Worm (Caenorhabditis elegans) whole organism, L4 larva: Measurements from ENCODE around the gene Y69H2.1.

ENCODE experiments used
- ama-1 ChIP-seq: fragments of 150-350 bp; optimal IDR thresholded peaks from 2 replicates; lab custom pipeline; 2014; ENCODE audit warnings: inconsistent platforms, mixed read lengths
- ceh-82 ChIP-seq: sonication (generic microtip); optimal IDR thresholded peaks from 2 replicates; lab custom pipeline; 2017; ENCODE audit warnings: missing biosample characterization, missing genetic modification characterization
- dpl-1 ChIP-seq: fragments of 150-350 bp; optimal IDR thresholded peaks from 2 replicates; lab custom pipeline; 2014; ENCODE audit warnings: missing biosample characterization, missing genetic modification reagents, missing genetic modification characterization
- mdl-1 ChIP-seq, 2 experiments: fragments of 150-350 bp in 1 of 2; sonication (generic microtip) in 1 of 2; optimal IDR thresholded peaks; 2 replicates each; lab custom pipeline; 2014 to 2017; ENCODE audit warnings: missing biosample characterization in 2 of 2, missing genetic modification characterization in 2 of 2
- nhr-11 ChIP-seq: fragments of 150-350 bp; optimal IDR thresholded peaks from 2 replicates; lab custom pipeline; 2014; ENCODE audit warnings: missing biosample characterization, missing genetic modification characterization
- nhr-237 ChIP-seq: sonication (generic microtip); optimal IDR thresholded peaks from 2 replicates; lab custom pipeline; 2017; ENCODE audit warnings: missing biosample characterization, missing genetic modification characterization
- nhr-77 ChIP-seq: fragments of 150-350 bp; optimal IDR thresholded peaks from 2 replicates; lab custom pipeline; 2014; ENCODE audit warnings: missing biosample characterization, missing genetic modification characterization
- rbr-2 ChIP-seq: sonication (generic microtip); optimal IDR thresholded peaks from 2 replicates; lab custom pipeline; 2016; ENCODE audit warnings: missing genotype, missing genetic modification characterization, missing compliant biosample characterization

DNA sequence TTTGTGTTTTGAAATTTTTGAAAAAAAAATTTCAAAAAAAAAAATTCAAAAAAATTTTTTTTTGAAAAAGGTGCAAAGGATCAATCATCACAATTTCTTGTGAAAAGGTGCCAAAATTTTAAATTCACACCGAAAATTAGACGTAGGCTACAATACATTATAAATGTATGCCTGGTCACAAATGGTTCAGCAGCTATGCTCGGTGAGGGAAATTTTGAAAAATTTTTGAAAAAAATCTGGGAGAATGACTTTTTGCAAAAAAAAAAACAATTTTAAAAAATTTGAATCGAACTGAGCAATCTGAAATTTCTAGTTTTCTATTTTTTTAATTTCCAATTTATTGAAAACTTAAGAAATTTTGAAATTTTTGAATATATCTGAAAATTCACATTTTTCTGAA, 13.9 kb upstream of the Y69H2.1 start, which contains the start of gene egas-3:
- TF ChIP-seq nhr-237 (tag; lab: Kevin White, UChicago) (no peak), ama-1 (lab: Kevin White, UChicago) (no peak), nhr-77 (no peak), mdl-1 (tag; optimal IDR thresholded peaks at IDR 0.05; lab: Kevin White, UChicago) (no peak), nhr-11 (tag; lab: Kevin White, UChicago) (no peak), ceh-82 (tag; lab: Kevin White, UChicago) (no peak), rbr-2 (tag; lab: Kevin White, UChicago) (no peak), dpl-1 (GFP tag; lab: Kevin White, UChicago) (no peak)
